Fruit fly (Drosophila melanogaster) whole organism, embryonic: ENCODE data around the gene SelT.

Experiments
- CG10959 ChIP-seq: fragments of 200-800 bp; sonication (Bioruptor generic); IDR thresholded peaks from 2 replicates; pipeline ENCODE4 v1.3.6; 2022; ENCODE audit warnings: missing biosample characterization, missing genetic modification characterization
- CG11398 ChIP-seq: fragments of 200-800 bp; sonication (Bioruptor generic); optimal IDR thresholded peaks from 2 replicates; lab custom pipeline; 2016; ENCODE audit warnings: missing biosample characterization, missing genetic modification characterization
- CG12219 ChIP-seq: fragments of 200-800 bp; sonication (Bioruptor generic); optimal IDR thresholded peaks from 3 replicates; lab custom pipeline; 2018; ENCODE audit warnings: missing biosample characterization, mild to moderate bottlenecking, missing genetic modification characterization
- CG12942 ChIP-seq: fragments of 200-800 bp; sonication (Bioruptor generic); optimal IDR thresholded peaks from 3 replicates; lab custom pipeline; 2016; ENCODE audit warnings: missing biosample characterization, missing genetic modification characterization
- CG15011 ChIP-seq: fragments of 200-800 bp; sonication (Bioruptor generic); optimal IDR thresholded peaks from 3 replicates; lab custom pipeline; 2018; ENCODE audit warnings: missing biosample characterization, mild to moderate bottlenecking, missing genetic modification characterization
- CG15073 ChIP-seq: fragments of 200-800 bp; sonication (Bioruptor generic); optimal IDR thresholded peaks from 2 replicates; lab custom pipeline; 2016; ENCODE audit warnings: missing biosample characterization, missing genetic modification characterization
- CG1603 ChIP-seq: fragments of 200-800 bp; sonication (Bioruptor generic); optimal IDR thresholded peaks from 2 replicates; lab custom pipeline; 2019; ENCODE audit warnings: missing biosample characterization, mild to moderate bottlenecking, missing genetic modification characterization, moderate library complexity
- CG17385 ChIP-seq: fragments of 200-800 bp; sonication (Bioruptor generic); optimal IDR thresholded peaks from 3 replicates; lab custom pipeline; 2018; ENCODE audit warnings: missing biosample characterization, mild to moderate bottlenecking, missing genetic modification characterization
- CG1792 ChIP-seq: fragments of 200-800 bp; sonication (Bioruptor generic); optimal IDR thresholded peaks from 2 replicates; lab custom pipeline; 2016; ENCODE audit warnings: missing biosample characterization, missing genetic modification characterization
- CG18764 ChIP-seq: fragments of 200-800 bp; sonication (Bioruptor generic); optimal IDR thresholded peaks from 3 replicates; lab custom pipeline; 2016; ENCODE audit warnings: missing biosample characterization, missing genetic modification characterization
- CG2120 ChIP-seq: fragments of 200-800 bp; sonication (Bioruptor generic); optimal IDR thresholded peaks from 3 replicates; lab custom pipeline; 2016; ENCODE audit warnings: missing biosample characterization, missing genetic modification characterization
- CG2875 ChIP-seq: fragments of 200-800 bp; sonication (Bioruptor generic); optimal IDR thresholded peaks from 2 replicates; lab custom pipeline; 2017; ENCODE audit warnings: missing biosample characterization, mild to moderate bottlenecking, missing genetic modification characterization, missing genetic modification reagents
- CG32532 ChIP-seq: fragments of 200-800 bp; sonication (Bioruptor generic); IDR thresholded peaks from 2 replicates; pipeline ENCODE4 v1.3.6; 2022; ENCODE audit warnings: missing biosample characterization, missing genetic modification characterization
- CG4282 ChIP-seq: fragments of 200-800 bp; sonication (Bioruptor generic); optimal IDR thresholded peaks from 2 replicates; lab custom pipeline; 2016; ENCODE audit warnings: missing biosample characterization, missing genetic modification characterization
- CG4707 ChIP-seq: fragments of 200-800 bp; sonication (Bioruptor generic); optimal IDR thresholded peaks from 2 replicates; lab custom pipeline; 2018; ENCODE audit warnings: missing biosample characterization, mild to moderate bottlenecking, missing genetic modification characterization, moderate library complexity
- CG9215 ChIP-seq: fragments of 200-800 bp; sonication (Bioruptor generic); IDR thresholded peaks from 2 replicates; pipeline ENCODE4 v1.3.6; 2022; ENCODE audit warnings: missing biosample characterization, missing genetic modification characterization
- Dip3 ChIP-seq: fragments of 200-800 bp; sonication (Bioruptor generic); optimal IDR thresholded peaks from 3 replicates; lab custom pipeline; 2016; ENCODE audit warnings: missing biosample characterization, missing genetic modification characterization
- Doc3 ChIP-seq: fragments of 200-800 bp; sonication (Bioruptor generic); IDR thresholded peaks from 3 replicates; pipeline ENCODE4 v1.3.6; 2022; ENCODE audit warnings: missing biosample characterization, missing genetic modification characterization; ENCODE audit not compliant: partially characterized antibody
- Eip74EF ChIP-seq, 2 experiments: fragments of 200-800 bp in 1 of 2; fragments of >200 bp in 1 of 2; sonication (Bioruptor generic) in 1 of 2; optimal IDR thresholded peaks; 2 replicates each; lab custom pipeline; 2017 to 2019; ENCODE audit warnings: missing biosample characterization in 2 of 2, missing genetic modification characterization in 2 of 2, mild to moderate bottlenecking in 1 of 2, moderate library complexity in 1 of 2
- Fer1 ChIP-seq: fragments of 200-800 bp; sonication (Bioruptor generic); optimal IDR thresholded peaks from 2 replicates; lab custom pipeline; 2017; ENCODE audit warnings: missing biosample characterization, mild to moderate bottlenecking, missing genetic modification characterization
- Hmx ChIP-seq: fragments of 200-800 bp; sonication (Bioruptor generic); optimal IDR thresholded peaks from 2 replicates; lab custom pipeline; 2016; ENCODE audit warnings: missing biosample characterization, missing genetic modification characterization
- Hr39 ChIP-seq: fragments of >200 bp; optimal IDR thresholded peaks from 2 replicates; lab custom pipeline; 2017
- Mad ChIP-seq: fragments of 200-800 bp; sonication (Bioruptor generic); optimal IDR thresholded peaks from 2 replicates; lab custom pipeline; 2016; ENCODE audit warnings: missing biosample characterization, missing genetic modification characterization
- NC2β ChIP-seq: fragments of 200-800 bp; sonication (Bioruptor generic); optimal IDR thresholded peaks from 2 replicates; lab custom pipeline; 2016; ENCODE audit warnings: missing biosample characterization, missing genetic modification characterization
- Nf-YA ChIP-seq: fragments of 200-800 bp; sonication (Bioruptor generic); IDR thresholded peaks from 2 replicates; pipeline ENCODE4 v1.3.6; 2022; ENCODE audit warnings: missing biosample characterization, missing genetic modification characterization
- Ptx1 ChIP-seq: fragments of 200-800 bp; sonication (Bioruptor generic); IDR thresholded peaks from 2 replicates; pipeline ENCODE4 v1.3.6; 2022; ENCODE audit warnings: missing biosample characterization, missing genetic modification characterization
- Rx ChIP-seq: fragments of 200-800 bp; sonication (Bioruptor generic); IDR thresholded peaks from 2 replicates; pipeline ENCODE4 v1.3.6; 2022; ENCODE audit warnings: missing biosample characterization, missing genetic modification characterization
- Tbp ChIP-seq: fragments of >200 bp; optimal IDR thresholded peaks from 2 replicates; lab custom pipeline; 2018; ENCODE audit warnings: missing biosample characterization, missing genetic modification characterization
- Vsx1 ChIP-seq: fragments of 200-800 bp; sonication (Bioruptor generic); optimal IDR thresholded peaks from 2 replicates; lab custom pipeline; 2017; ENCODE audit warnings: missing biosample characterization, mild to moderate bottlenecking, missing genetic modification characterization, missing genetic modification reagents
- YL-1 ChIP-seq: fragments of 200-800 bp; sonication (Bioruptor generic); optimal IDR thresholded peaks from 3 replicates; lab custom pipeline; 2017; ENCODE audit warnings: missing biosample characterization, mild to moderate bottlenecking, missing genetic modification characterization
- ara ChIP-seq: fragments of 200-800 bp; sonication (Bioruptor generic); IDR thresholded peaks from 2 replicates; pipeline ENCODE4 v1.3.6; 2022; ENCODE audit warnings: missing biosample characterization, missing genetic modification characterization
- bigmax ChIP-seq: fragments of 200-800 bp; sonication (Bioruptor generic); optimal IDR thresholded peaks from 2 replicates; lab custom pipeline; 2018; ENCODE audit warnings: missing biosample characterization, mild to moderate bottlenecking, missing genetic modification characterization
- chm ChIP-seq: fragments of 200-800 bp; sonication (Bioruptor generic); IDR thresholded peaks from 2 replicates; pipeline ENCODE4 v1.3.6; 2022; ENCODE audit warnings: missing biosample characterization, missing genetic modification characterization
- exex ChIP-seq: fragments of 200-800 bp; sonication (Bioruptor generic); optimal IDR thresholded peaks from 4 replicates; lab custom pipeline; 2018; ENCODE audit warnings: missing biosample characterization, mild to moderate bottlenecking, missing genetic modification characterization, moderate library complexity
- gro ChIP-seq: fragments of 200-800 bp; sonication (Bioruptor generic); optimal IDR thresholded peaks from 2 replicates; lab custom pipeline; 2016; ENCODE audit warnings: missing biosample characterization, missing genetic modification characterization
- kni ChIP-seq: fragments of 200-800 bp; sonication (Bioruptor generic); optimal IDR thresholded peaks from 3 replicates; lab custom pipeline; 2017; ENCODE audit warnings: mild to moderate bottlenecking, missing biosample characterization, missing genetic modification reagents, missing genetic modification characterization
- odd ChIP-seq: fragments of 200-800 bp; sonication (Bioruptor generic); optimal IDR thresholded peaks from 2 replicates; lab custom pipeline; 2017; ENCODE audit warnings: missing biosample characterization, mild to moderate bottlenecking, missing genetic modification characterization
- psq ChIP-seq: fragments of 200-800 bp; sonication (Bioruptor generic); optimal IDR thresholded peaks from 2 replicates; lab custom pipeline; 2017; ENCODE audit warnings: missing biosample characterization, missing genetic modification characterization
- pzg ChIP-seq: fragments of 200-800 bp; sonication (Bioruptor generic); optimal IDR thresholded peaks from 3 replicates; lab custom pipeline; 2018; ENCODE audit warnings: missing biosample characterization, mild to moderate bottlenecking, missing genetic modification characterization, moderate library complexity
- run ChIP-seq: fragments of 200-800 bp; sonication (Bioruptor generic); optimal IDR thresholded peaks from 3 replicates; lab custom pipeline; 2018; ENCODE audit warnings: missing biosample characterization, mild to moderate bottlenecking, missing genetic modification characterization
- seq ChIP-seq: fragments of 200-800 bp; sonication (Bioruptor generic); IDR thresholded peaks from 2 replicates; pipeline ENCODE4 v1.3.6; 2022; ENCODE audit warnings: missing biosample characterization, missing genetic modification characterization
- shn ChIP-seq: fragments of 200-800 bp; sonication (Bioruptor generic); optimal IDR thresholded peaks from 3 replicates; lab custom pipeline; 2016; ENCODE audit warnings: missing biosample characterization, missing genetic modification characterization
- slou ChIP-seq: fragments of 200-800 bp; sonication (Bioruptor generic); optimal IDR thresholded peaks from 3 replicates; lab custom pipeline; 2016; ENCODE audit warnings: missing biosample characterization, missing genetic modification characterization
- so ChIP-seq: fragments of 200-800 bp; sonication (Bioruptor generic); IDR thresholded peaks from 3 replicates; pipeline ENCODE4 v1.3.6; 2022; ENCODE audit warnings: missing biosample characterization, missing genetic modification characterization
- tgo ChIP-seq: fragments of 200-800 bp; sonication (Bioruptor generic); IDR thresholded peaks from 3 replicates; pipeline ENCODE4 v1.3.6; 2022; ENCODE audit warnings: missing biosample characterization, missing genetic modification characterization
- tio ChIP-seq: fragments of 200-800 bp; sonication (Bioruptor generic); optimal IDR thresholded peaks from 2 replicates; lab custom pipeline; 2017; ENCODE audit warnings: missing biosample characterization, missing genetic modification characterization, inconsistent platforms
- tx ChIP-seq: fragments of 200-800 bp; sonication (Bioruptor generic); optimal IDR thresholded peaks from 2 replicates; lab custom pipeline; 2016; ENCODE audit warnings: missing biosample characterization, missing genetic modification characterization
- vnd ChIP-seq: fragments of 200-800 bp; sonication (Bioruptor generic); IDR thresholded peaks from 3 replicates; pipeline ENCODE4 v1.3.6; 2022; ENCODE audit warnings: missing biosample characterization, missing genetic modification characterization; ENCODE audit not compliant: partially characterized antibody
- yki ChIP-seq: fragments of >200 bp; optimal IDR thresholded peaks from 3 replicates; lab custom pipeline; 2018
- zfh1 ChIP-seq: fragments of 200-800 bp; sonication (Bioruptor generic); IDR thresholded peaks from 3 replicates; pipeline ENCODE4 v1.3.6; 2022; ENCODE audit warnings: missing biosample characterization, missing genetic modification characterization

Gene SelT

DNA sequence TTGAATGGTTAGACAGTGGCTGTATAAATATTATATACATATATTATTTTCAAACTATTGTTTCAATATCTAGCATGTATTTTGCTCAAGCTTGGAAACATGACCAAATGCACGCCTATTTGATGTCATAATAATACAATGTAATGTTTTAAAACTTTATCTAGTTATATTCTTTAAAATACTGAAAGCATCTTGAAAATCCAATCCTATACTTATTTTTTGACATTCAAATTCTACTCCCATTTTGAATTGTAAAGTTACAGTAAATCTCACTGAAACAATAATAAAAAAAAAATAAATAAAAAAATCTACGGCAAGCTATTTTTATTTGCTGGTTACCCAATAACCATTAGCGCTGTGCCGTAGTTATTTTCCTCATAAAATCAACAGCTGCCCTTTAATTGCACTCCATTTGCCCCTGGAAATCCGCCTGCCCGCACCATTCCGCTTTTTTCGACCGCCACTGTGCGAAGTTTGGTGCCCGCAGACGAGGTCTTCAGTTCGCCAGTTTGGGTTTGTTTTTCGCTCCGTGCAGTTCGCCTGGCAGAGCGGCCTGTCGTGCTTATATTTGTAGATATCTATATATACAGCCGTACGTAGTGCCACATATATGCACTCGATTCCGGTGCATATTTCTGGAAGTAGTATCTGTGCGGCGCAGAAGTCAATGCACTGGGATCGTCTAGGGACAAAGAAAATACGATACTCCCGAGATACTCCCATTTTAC, 34.3 kb downstream of the SelT start (continued):
- TF ChIP-seq Nf-YA (GFP tag; lab: Robert Waterston, UW) = peak; percentile 9; the same call in 1 of the 2 replicates
- peak; percentile 56 for TF ChIP-seq odd
- peak; percentile 40 for TF ChIP-seq Mad (GFP tag; lab: Kevin White, UChicago)
- TF ChIP-seq vnd = no peak
- peak; percentile 24 for TF ChIP-seq run
- peak; percentile 32 for TF ChIP-seq slou
- peak; percentile 26 for TF ChIP-seq Fer1 (GFP tag; lab: Kevin White, UChicago)
- peak; percentile 37 for TF ChIP-seq CG2120 (GFP tag; lab: Kevin White, UChicago)
- no peak for TF ChIP-seq CG10959
- TF ChIP-seq tx (GFP tag; lab: Kevin White, UChicago) = no peak
- TF ChIP-seq YL-1 (GFP tag; lab: Kevin White, UChicago) = no peak
- no peak for TF ChIP-seq CG9215 (GFP tag; lab: Robert Waterston, UW)
- TF ChIP-seq tio (GFP tag; lab: Kevin White, UChicago) = peak; percentile 24
- no peak for TF ChIP-seq psq (GFP tag; lab: Kevin White, UChicago)
- TF ChIP-seq Dip3 (GFP tag; lab: Kevin White, UChicago) = no peak
- peak; percentile 2 for TF ChIP-seq CG2875
- no peak for TF ChIP-seq Tbp (GFP tag; lab: Kevin White, UChicago)
- TF ChIP-seq gro (GFP tag; lab: Kevin White, UChicago) = no peak
- no peak for TF ChIP-seq bigmax (GFP tag; lab: Kevin White, UChicago)
- TF ChIP-seq Vsx1 (GFP tag; lab: Kevin White, UChicago) = peak; percentile 30
- TF ChIP-seq CG1603 (tag; lab: Kevin White, UChicago) = peak; percentile 14
- 0 out of 3 replicates have a peak, but pooled peaks have one; percentile 39 for TF ChIP-seq so (GFP tag; lab: Robert Waterston, UW)
- no peak for TF ChIP-seq pzg (GFP tag; lab: Kevin White, UChicago)
- TF ChIP-seq Rx (GFP tag; lab: Robert Waterston, UW) = peak; percentile 24; the same call in 1 of the 2 replicates
- TF ChIP-seq zfh1 (GFP tag; lab: Robert Waterston, UW) = peak; percentile 63; the same call in 2 of the 3 replicates
- TF ChIP-seq CG4707 (GFP tag; lab: Kevin White, UChicago) = no peak
- TF ChIP-seq CG12942 = peak; percentile 36
- TF ChIP-seq seq (GFP tag; lab: Robert Waterston, UW) = peak; percentile 73
- no peak for TF ChIP-seq Hmx (GFP tag; lab: Kevin White, UChicago)
- peak; percentile 33 for TF ChIP-seq shn
- peak; percentile 44; the same call in 1 of the 3 replicates for TF ChIP-seq tgo (GFP tag; lab: Robert Waterston, UW)
- TF ChIP-seq Doc3 (GFP tag; lab: Robert Waterston, UW) = no peak
- TF ChIP-seq CG17385 (GFP tag; lab: Kevin White, UChicago) = peak; percentile 53
- TF ChIP-seq CG4282 (GFP tag; lab: Kevin White, UChicago) = no peak
- TF ChIP-seq Hr39 = no peak
- peak; percentile 52 for TF ChIP-seq chm (GFP tag; lab: Robert Waterston, UW)
- TF ChIP-seq CG15011 (GFP tag; lab: Kevin White, UChicago) = peak; percentile 21
- TF ChIP-seq CG18764 (GFP tag; lab: Kevin White, UChicago) = no peak
- TF ChIP-seq CG11398 = no peak
- no peak for TF ChIP-seq NC2β (GFP tag; lab: Kevin White, UChicago)
- TF ChIP-seq CG15073 = peak; percentile 97
- TF ChIP-seq kni = no peak
- TF ChIP-seq CG32532 (GFP tag; lab: Robert Waterston, UW) = peak; percentile 72
- no peak for TF ChIP-seq CG1792 (GFP tag; lab: Kevin White, UChicago)
- TF ChIP-seq yki (lab: Kevin White, UChicago) = no peak
- TF ChIP-seq Ptx1 (GFP tag; lab: Robert Waterston, UW) = 0 out of 2 replicates have a peak, but pooled peaks have one; percentile 26
- TF ChIP-seq CG12219 (GFP tag; lab: Kevin White, UChicago) = no peak
- TF ChIP-seq Eip74EF (GFP tag; optimal IDR thresholded peaks at IDR 0.05; lab: Kevin White, UChicago) = peak in 1 of 2 experiments; percentile 55
- no peak for TF ChIP-seq exex (tag; lab: Kevin White, UChicago)
- peak; percentile 53; the same call in 1 of the 2 replicates for TF ChIP-seq ara (GFP tag; lab: Robert Waterston, UW)
